Fruit fly (Drosophila melanogaster): ENCODE measurements around the gene Cpr65Ax2.

- TF ChIP-seq EcR (GFP tag; optimal IDR thresholded peaks at IDR 0.05), result no peak
- TF ChIP-seq CG34367 (tag; optimal IDR thresholded peaks at IDR 0.05), result no peak
- TF ChIP-seq gl (tag; optimal IDR thresholded peaks at IDR 0.05), result no peak
- TF ChIP-seq Ets98B (GFP tag; IDR thresholded peaks at IDR 0.05), result no peak
- no peak for TF ChIP-seq CG10348 (GFP tag; IDR thresholded peaks at IDR 0.05)
- no peak for TF ChIP-seq fd96Ca (GFP tag; IDR thresholded peaks at IDR 0.05)
- TF ChIP-seq CG32121 (GFP tag; IDR thresholded peaks at IDR 0.05), result no peak
- no peak for TF ChIP-seq D1 (tag; optimal IDR thresholded peaks at IDR 0.05)
- no peak for TF ChIP-seq CG12605 (GFP tag; IDR thresholded peaks at IDR 0.05)
- TF ChIP-seq CG9948 (tag; optimal IDR thresholded peaks at IDR 0.05), result no peak
- TF ChIP-seq Pif1A (GFP tag; optimal IDR thresholded peaks at IDR 0.05), result no peak
- TF ChIP-seq CG17806 (tag; optimal IDR thresholded peaks at IDR 0.05), result no peak
These were observed 7.9 kb upstream of the Cpr65Ax2 start, which contains the start of gene Cpr65Ay for dm6 chr3L:6158530-6158929.
